Worm (Caenorhabditis elegans): ENCODE data around the gene F56F11.2.

DNA sequence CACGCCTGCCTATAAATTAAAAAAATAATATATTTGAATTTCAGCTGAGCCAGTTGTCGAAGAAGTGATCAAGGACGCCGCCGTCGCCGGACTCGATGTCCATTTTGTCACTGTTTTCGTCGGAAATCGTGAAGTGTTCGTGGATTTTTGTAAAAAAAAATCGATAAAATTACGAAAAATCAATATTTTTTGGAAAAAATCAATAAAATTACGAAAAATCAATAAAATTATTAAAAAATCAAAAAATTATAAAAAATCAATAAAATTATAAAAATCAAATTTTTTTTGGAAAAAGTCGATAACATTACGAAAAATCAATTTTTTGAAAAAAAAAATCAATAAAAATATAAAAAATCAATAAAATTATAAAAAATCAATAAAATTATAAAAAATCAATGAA is 47.1 kb upstream of the F56F11.2 start:
- TF ChIP-seq tbx-2 (tag; optimal IDR thresholded peaks at IDR 0.05) (no peak), syd-9 (tag; optimal IDR thresholded peaks at IDR 0.05) (no peak), unc-42 (tag; optimal IDR thresholded peaks at IDR 0.05) (no peak), unc-55 (GFP tag; optimal IDR thresholded peaks at IDR 0.05) (no peak), pqm-1 (tag; optimal IDR thresholded peaks at IDR 0.05) (no peak), sox-2 (GFP tag; IDR thresholded peaks at IDR 0.05) (no peak), nfya-1 (tag; optimal IDR thresholded peaks at IDR 0.05) (no peak), nhr-232 (tag; optimal IDR thresholded peaks at IDR 0.05) (no peak)
